Fruit fly (Drosophila melanogaster): ENCODE results near the gene lqfR.

DNA sequence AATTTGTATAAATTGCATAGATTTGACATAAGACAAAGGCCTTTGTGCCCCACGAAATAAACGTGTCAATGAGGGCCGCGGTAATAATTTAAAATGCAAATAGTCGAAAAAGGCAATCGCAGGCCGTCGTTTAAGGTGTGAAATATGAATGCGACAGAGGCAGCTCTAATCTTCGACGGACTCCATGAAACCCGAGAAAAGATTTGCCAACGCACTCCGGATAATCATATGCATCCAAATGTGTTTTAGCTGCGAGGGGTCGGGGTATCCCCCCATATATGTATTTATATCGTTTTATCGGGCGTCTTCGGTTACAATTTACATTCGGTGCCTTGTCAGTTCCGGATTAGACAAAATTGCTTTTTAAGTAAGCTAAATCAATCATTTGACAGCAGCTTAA is 27.2 kb downstream of the lqfR start:
- TF ChIP-seq CG5204 (GFP tag; optimal IDR thresholded peaks at IDR 0.05) (no peak), CG7045 (GFP tag; optimal IDR thresholded peaks at IDR 0.05) (no peak), cic (GFP tag; optimal IDR thresholded peaks at IDR 0.05) (no peak), CG1620 (GFP tag; optimal IDR thresholded peaks at IDR 0.05) (no peak), CG11617 (GFP tag; optimal IDR thresholded peaks at IDR 0.05) (no peak), CG14711 (tag; optimal IDR thresholded peaks at IDR 0.05) (no peak), Mnt (GFP tag; optimal IDR thresholded peaks at IDR 0.05) (no peak)

All from whole organism, adult.